Worm (Caenorhabditis elegans) whole organism, late embryonic: ENCODE results near the gene F49C12.6.
A peak's percentile ranks its signal among the peaks of the same experiment; 100 is the strongest.
"Not testable (repeated sequence)": the region's sequence is repeated elsewhere in the genome, so short reads cannot be mapped to it uniquely, and the experiment has no call there.

ENCODE experiments used
- C38D4.7 ChIP-seq: fragments of 200-800 bp; sonication (Bioruptor generic); optimal IDR thresholded peaks from 2 replicates; lab custom pipeline; 2018; ENCODE audit warnings: mild to moderate bottlenecking, missing genetic modification characterization, moderate library complexity, missing compliant biosample characterization
- F13H6.1 ChIP-seq: sonication (generic microtip); optimal IDR thresholded peaks from 2 replicates; lab custom pipeline; 2016; ENCODE audit warnings: missing genetic modification characterization, missing compliant biosample characterization
- K02D7.2 ChIP-seq: sonication (generic microtip); optimal IDR thresholded peaks from 2 replicates; lab custom pipeline; 2017; ENCODE audit warnings: mild to moderate bottlenecking, missing genetic modification characterization, missing compliant biosample characterization
- K09A11.1 ChIP-seq: sonication (generic microtip); optimal IDR thresholded peaks from 2 replicates; lab custom pipeline; 2017; ENCODE audit warnings: antibody characterized with exemption, mild to moderate bottlenecking, missing genetic modification characterization, missing compliant biosample characterization; ENCODE audit not compliant: insufficient read depth
- ahr-1 ChIP-seq: sonication (generic microtip); optimal IDR thresholded peaks from 2 replicates; lab custom pipeline; 2016; ENCODE audit warnings: missing genetic modification characterization, missing compliant biosample characterization
- ama-1 ChIP-seq: fragments of 150-350 bp; optimal IDR thresholded peaks from 2 replicates; lab custom pipeline; 2014
- ceh-18 ChIP-seq: sonication (generic microtip); optimal IDR thresholded peaks from 2 replicates; lab custom pipeline; 2016; ENCODE audit warnings: missing genetic modification characterization, missing compliant biosample characterization
- ceh-19 ChIP-seq: fragments of 200-800 bp; sonication (Bioruptor generic); optimal IDR thresholded peaks from 2 replicates; lab custom pipeline; 2018; ENCODE audit warnings: mild to moderate bottlenecking, missing genetic modification characterization, missing compliant biosample characterization
- ceh-22 ChIP-seq: sonication (generic microtip); optimal IDR thresholded peaks from 2 replicates; lab custom pipeline; 2017; ENCODE audit warnings: missing biosample characterization, missing genetic modification characterization
- ceh-30 ChIP-seq: fragments of 150-350 bp; optimal IDR thresholded peaks from 2 replicates; lab custom pipeline; 2014; ENCODE audit warnings: missing biosample characterization, missing genetic modification characterization
- ceh-45 ChIP-seq: fragments of 200-800 bp; sonication (Bioruptor generic); IDR thresholded peaks from 2 replicates; pipeline ENCODE4 v1.3.6; 2022; ENCODE audit warnings: missing genetic modification reagents, missing genetic modification characterization, missing compliant biosample characterization
- ceh-48 ChIP-seq: sonication (generic microtip); optimal IDR thresholded peaks from 2 replicates; lab custom pipeline; 2016; ENCODE audit warnings: missing genetic modification characterization, inconsistent platforms, missing compliant biosample characterization
- ceh-6 ChIP-seq: fragments of 200-800 bp; sonication (Bioruptor generic); optimal IDR thresholded peaks from 2 replicates; lab custom pipeline; 2018; ENCODE audit warnings: mild to moderate bottlenecking, missing genetic modification characterization, missing compliant biosample characterization
- ceh-9 ChIP-seq: sonication (generic microtip); optimal IDR thresholded peaks from 2 replicates; lab custom pipeline; 2016; ENCODE audit warnings: mild to moderate bottlenecking, missing genetic modification characterization, inconsistent platforms, missing compliant biosample characterization
- che-1 ChIP-seq: sonication (generic microtip); optimal IDR thresholded peaks from 2 replicates; lab custom pipeline; 2016; ENCODE audit warnings: mild to moderate bottlenecking, missing genetic modification characterization, missing compliant biosample characterization
- dmd-4 ChIP-seq: sonication (generic microtip); optimal IDR thresholded peaks from 2 replicates; lab custom pipeline; 2016; ENCODE audit warnings: borderline replicate concordance, missing genetic modification characterization, missing compliant biosample characterization
- dve-1 ChIP-seq: sonication (generic microtip); optimal IDR thresholded peaks from 2 replicates; lab custom pipeline; 2017; ENCODE audit warnings: antibody characterized with exemption, mild to moderate bottlenecking, missing genetic modification characterization, missing compliant biosample characterization
- elt-2 ChIP-seq: sonication (generic microtip); optimal IDR thresholded peaks from 2 replicates; lab custom pipeline; 2016; ENCODE audit warnings: missing genetic modification reagents, missing genetic modification characterization, missing compliant biosample characterization
- ets-4 ChIP-seq: sonication (generic microtip); optimal IDR thresholded peaks from 2 replicates; lab custom pipeline; 2016; ENCODE audit warnings: missing genetic modification characterization, missing compliant biosample characterization
- fax-1 ChIP-seq: sonication (generic microtip); optimal IDR thresholded peaks from 2 replicates; lab custom pipeline; 2016; ENCODE audit warnings: missing genotype, missing genetic modification characterization, missing compliant biosample characterization
- fkh-10 ChIP-seq: fragments of 150-350 bp; optimal IDR thresholded peaks from 2 replicates; lab custom pipeline; 2014; ENCODE audit warnings: missing biosample characterization, missing genetic modification reagents, missing genetic modification characterization
- fkh-6 ChIP-seq: sonication (generic microtip); optimal IDR thresholded peaks from 2 replicates; lab custom pipeline; 2016; ENCODE audit warnings: missing genetic modification characterization, missing compliant biosample characterization
- gmeb-2 ChIP-seq: sonication (generic microtip); optimal IDR thresholded peaks from 2 replicates; lab custom pipeline; 2016; ENCODE audit warnings: missing genetic modification characterization, inconsistent platforms, missing compliant biosample characterization
- hlh-15 ChIP-seq: sonication (generic microtip); optimal IDR thresholded peaks from 2 replicates; lab custom pipeline; 2016; ENCODE audit warnings: missing genetic modification characterization, missing compliant biosample characterization
- lin-11 ChIP-seq: fragments of 200-800 bp; sonication (Bioruptor generic); optimal IDR thresholded peaks from 2 replicates; lab custom pipeline; 2018; ENCODE audit warnings: mild to moderate bottlenecking, missing genetic modification characterization, missing compliant biosample characterization
- madf-2 ChIP-seq: sonication (generic microtip); optimal IDR thresholded peaks from 2 replicates; lab custom pipeline; 2017; ENCODE audit warnings: missing genetic modification characterization, missing compliant biosample characterization
- nfya-1 ChIP-seq: sonication (generic microtip); optimal IDR thresholded peaks from 2 replicates; lab custom pipeline; 2017; ENCODE audit warnings: missing genetic modification characterization, mild to moderate bottlenecking, missing compliant biosample characterization, antibody characterized with exemption, moderate library complexity
- nhr-11 ChIP-seq: fragments of 150-350 bp; optimal IDR thresholded peaks from 2 replicates; lab custom pipeline; 2014; ENCODE audit warnings: missing biosample characterization, missing genetic modification characterization
- nhr-232 ChIP-seq: sonication (generic microtip); optimal IDR thresholded peaks from 2 replicates; lab custom pipeline; 2016; ENCODE audit warnings: missing genetic modification characterization, missing compliant biosample characterization
- npax-4 ChIP-seq: sonication (generic microtip); optimal IDR thresholded peaks from 2 replicates; lab custom pipeline; 2016; ENCODE audit warnings: missing genetic modification characterization, missing compliant biosample characterization
- pax-1 ChIP-seq: fragments of 150-350 bp; optimal IDR thresholded peaks from 2 replicates; lab custom pipeline; 2014; ENCODE audit warnings: missing biosample characterization, missing genetic modification characterization
- pha-2 ChIP-seq: sonication (generic microtip); optimal IDR thresholded peaks from 2 replicates; lab custom pipeline; 2017; ENCODE audit warnings: mild to moderate bottlenecking, missing genetic modification characterization, missing compliant biosample characterization
- pha-4 ChIP-seq: fragments of 150-350 bp; optimal IDR thresholded peaks from 2 replicates; lab custom pipeline; 2018; ENCODE audit warnings: missing biosample characterization, missing genetic modification reagents, missing genetic modification characterization
- pqm-1 ChIP-seq: sonication (generic microtip); optimal IDR thresholded peaks from 2 replicates; lab custom pipeline; 2016; ENCODE audit warnings: missing genetic modification characterization, missing compliant biosample characterization
- pros-1 ChIP-seq: fragments of 150-350 bp; optimal IDR thresholded peaks from 2 replicates; lab custom pipeline; 2014; ENCODE audit warnings: missing biosample characterization, missing genetic modification reagents, missing genetic modification characterization
- ref-2 ChIP-seq: sonication (generic microtip); optimal IDR thresholded peaks from 2 replicates; lab custom pipeline; 2016; ENCODE audit warnings: missing genetic modification characterization, missing compliant biosample characterization
- rnt-1 ChIP-seq: sonication (generic microtip); optimal IDR thresholded peaks from 2 replicates; lab custom pipeline; 2016; ENCODE audit warnings: missing genetic modification characterization, missing compliant biosample characterization
- sox-4 ChIP-seq: sonication (generic microtip); optimal IDR thresholded peaks from 2 replicates; lab custom pipeline; 2017; ENCODE audit warnings: mild to moderate bottlenecking, missing genetic modification characterization, inconsistent platforms, missing compliant biosample characterization
- tbx-2 ChIP-seq: sonication (generic microtip); optimal IDR thresholded peaks from 2 replicates; lab custom pipeline; 2016; ENCODE audit warnings: missing genetic modification characterization, missing compliant biosample characterization
- tbx-7 ChIP-seq: sonication (generic microtip); optimal IDR thresholded peaks from 2 replicates; lab custom pipeline; 2016; ENCODE audit warnings: missing genotype, missing genetic modification characterization, missing compliant biosample characterization

Gene F49C12.6

DNA sequence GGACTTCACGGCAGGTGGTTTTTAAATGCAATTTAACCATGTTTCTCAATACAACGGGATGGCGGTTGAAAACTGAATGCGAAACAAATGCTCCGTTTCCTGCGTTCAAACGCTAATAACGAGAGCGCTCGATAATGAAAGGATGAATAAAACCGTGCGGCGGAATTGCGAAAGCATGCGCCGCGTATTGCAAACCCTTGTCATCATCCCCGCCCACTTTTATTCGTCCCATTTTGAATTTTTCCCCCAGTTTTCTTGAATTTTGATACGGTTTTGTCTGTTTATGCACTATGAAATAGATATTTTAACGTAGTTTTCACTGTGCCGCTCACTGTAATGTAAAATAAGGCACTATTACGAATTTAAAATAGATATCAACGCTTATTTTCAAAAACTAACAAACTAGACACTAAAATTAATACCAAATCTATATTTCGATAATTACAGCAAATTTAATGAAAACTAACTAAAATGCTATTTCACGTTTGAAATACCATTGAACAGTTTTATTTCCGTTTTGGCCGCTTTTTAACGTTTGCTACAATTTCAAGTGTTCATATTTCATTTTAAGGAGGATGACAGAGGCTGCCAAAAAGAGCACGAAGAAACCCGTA lies 7.3 kb upstream of the F49C12.6 start, which contains the start of the genes F49C12.9 and rpn-7 (continued):
- TF ChIP-seq sox-4 (tag; lab: Kevin White, UChicago): no peak
- peak; percentile 35 for TF ChIP-seq F13H6.1
- peak; percentile 72 for TF ChIP-seq nhr-232 (tag; lab: Kevin White, UChicago)
- TF ChIP-seq fax-1 (tag; lab: Kevin White, UChicago): peak; percentile 43
- TF ChIP-seq madf-2 (tag; lab: Kevin White, UChicago): no peak
- no peak for TF ChIP-seq ceh-22 (tag; lab: Kevin White, UChicago)
- TF ChIP-seq pha-4: no peak
- peak; percentile 5 for TF ChIP-seq npax-4 (tag; lab: Kevin White, UChicago)
- peak; percentile 65 for TF ChIP-seq fkh-6
- TF ChIP-seq pax-1 (tag; lab: Kevin White, UChicago): no peak
- TF ChIP-seq ceh-6: peak; percentile 64
- TF ChIP-seq hlh-15 (tag; lab: Kevin White, UChicago): peak; percentile 59
- TF ChIP-seq pqm-1 (tag; lab: Kevin White, UChicago): no peak
- peak; percentile 34 for TF ChIP-seq ceh-18 (tag; lab: Kevin White, UChicago)
- TF ChIP-seq ahr-1 (tag; lab: Kevin White, UChicago): peak; percentile 0
- TF ChIP-seq tbx-2 (tag; lab: Kevin White, UChicago): peak; percentile 79
- no peak for TF ChIP-seq gmeb-2
- no peak for TF ChIP-seq nhr-11 (tag; lab: Kevin White, UChicago)
- TF ChIP-seq ceh-30 (tag; lab: Kevin White, UChicago): no peak
- TF ChIP-seq fkh-10 (GFP tag; lab: Kevin White, UChicago): no peak
- TF ChIP-seq dmd-4 (tag; lab: Kevin White, UChicago): no peak
- TF ChIP-seq tbx-7 (tag; lab: Kevin White, UChicago): no peak
- peak; percentile 9 for TF ChIP-seq K02D7.2
- TF ChIP-seq pros-1 (tag; lab: Kevin White, UChicago): no peak
- TF ChIP-seq ets-4 (tag; lab: Kevin White, UChicago): no peak
- TF ChIP-seq nfya-1 (tag; lab: Kevin White, UChicago): peak; percentile 64
- no peak for TF ChIP-seq ceh-9 (tag; lab: Kevin White, UChicago)
- no peak for TF ChIP-seq ama-1
- TF ChIP-seq che-1 (tag; lab: Kevin White, UChicago): peak; percentile 43
- TF ChIP-seq ref-2 (tag; lab: Kevin White, UChicago): peak; percentile 22
- TF ChIP-seq K09A11.1 (tag; lab: Kevin White, UChicago): peak; percentile 81
- TF ChIP-seq rnt-1 (tag; lab: Kevin White, UChicago): peak; percentile 42
- peak; percentile 25 for TF ChIP-seq lin-11 (tag; lab: Kevin White, UChicago)
- peak; percentile 59 for TF ChIP-seq ceh-48 (tag; lab: Kevin White, UChicago)

DNA sequence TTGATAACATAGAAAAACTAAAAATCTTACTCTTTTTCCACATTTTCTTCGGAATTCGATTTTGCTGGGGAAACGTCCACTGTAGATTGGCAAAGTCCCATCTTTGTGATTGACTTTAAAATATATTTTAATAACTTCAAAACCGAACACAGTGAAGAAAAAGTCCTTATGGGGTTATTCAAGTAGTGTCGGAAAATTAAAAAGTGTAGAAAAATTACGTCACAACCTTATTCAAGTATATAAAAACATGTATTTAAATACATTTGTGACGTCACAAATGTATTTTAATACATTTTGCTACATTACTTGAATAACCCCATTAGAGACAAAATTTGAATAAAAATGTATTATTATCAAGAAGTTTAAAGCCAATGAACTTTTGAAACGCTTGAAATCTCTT lies 4.0 kb upstream of the F49C12.6 start, which contains the start of gene F49C12.7:
TSS of gene F49C12.7 (minus strand) at position 101 of the 400 bp plus-strand sequence.
- not testable (repeated sequence) for TF ChIP-seq ceh-22 (tag; lab: Kevin White, UChicago); ceh-6; dve-1 (tag; lab: Kevin White, UChicago)
- TF ChIP-seq, all 69 proteins: peak for 0; not testable (repeated sequence) for 69

DNA sequence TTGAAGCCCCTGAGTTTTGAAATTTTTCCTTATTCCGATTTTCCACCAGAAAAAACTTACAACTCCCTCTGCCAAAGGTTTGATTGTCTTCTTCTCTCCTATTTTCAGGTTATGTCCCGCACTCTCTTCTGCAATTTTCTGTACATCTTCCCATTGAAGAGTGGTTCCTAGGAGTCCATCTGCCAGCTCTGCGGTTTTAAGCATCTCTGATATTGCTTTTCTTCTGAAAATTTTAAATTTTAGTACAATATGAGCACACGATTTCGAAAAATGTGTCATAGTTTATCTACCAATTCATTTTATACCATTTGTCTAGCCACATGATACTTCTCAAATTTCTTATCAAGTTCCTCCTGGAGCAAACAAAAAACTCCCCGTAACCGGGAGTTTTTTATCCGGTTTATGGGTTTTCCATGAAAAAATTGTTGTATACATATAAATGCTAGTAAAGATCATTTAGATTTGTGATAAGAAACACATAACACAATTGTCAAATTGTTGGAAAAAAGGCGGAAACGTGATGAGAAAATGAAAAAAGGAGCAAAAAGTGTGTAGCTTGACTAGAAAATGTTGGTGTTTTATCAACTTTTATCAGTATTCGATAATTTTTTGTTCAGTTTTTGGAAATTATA lies 2.2 kb upstream of the F49C12.6 start:
- no peak for TF ChIP-seq ahr-1 (tag; lab: Kevin White, UChicago)
- TF ChIP-seq elt-2 (tag; lab: Kevin White, UChicago): no peak
- no peak for TF ChIP-seq pha-2 (tag; lab: Kevin White, UChicago)
- TF ChIP-seq C38D4.7: no peak
- no peak for TF ChIP-seq nhr-232 (tag; lab: Kevin White, UChicago)
- TF ChIP-seq fkh-10 (GFP tag; lab: Kevin White, UChicago): no peak
- TF ChIP-seq ceh-48 (tag; lab: Kevin White, UChicago): no peak
- TF ChIP-seq ceh-45 (GFP tag; lab: Robert Waterston, UW): no peak
- no peak for TF ChIP-seq ceh-19
